Fruit fly (Drosophila melanogaster) whole organism, embryonic: Measurements from ENCODE around the gene Zip89B.
A peak's percentile ranks its signal among the peaks of the same experiment; 100 is the strongest.

Experiments used
- Ada2b ChIP-seq: fragments of 200-800 bp; sonication (Bioruptor generic); IDR thresholded peaks from 2 replicates; pipeline ENCODE4 v1.3.6; 2022; ENCODE audit warnings: missing biosample characterization, missing genetic modification characterization
- BEAF-32 ChIP-seq: fragments of 200-800 bp; sonication (Bioruptor generic); optimal IDR thresholded peaks from 3 replicates; lab custom pipeline; 2017; ENCODE audit warnings: missing biosample characterization, missing genetic modification characterization, mild to moderate bottlenecking, moderate library complexity, missing genetic modification reagents
- Blimp-1 ChIP-seq: fragments of 200-800 bp; sonication (Bioruptor generic); optimal IDR thresholded peaks from 3 replicates; lab custom pipeline; 2018; ENCODE audit warnings: missing biosample characterization, missing genetic modification characterization, mild to moderate bottlenecking, moderate library complexity, missing genetic modification reagents
- CG10565 ChIP-seq: fragments of 200-800 bp; sonication (Bioruptor generic); optimal IDR thresholded peaks from 3 replicates; lab custom pipeline; 2016; ENCODE audit warnings: missing biosample characterization, mild to moderate bottlenecking, missing genetic modification characterization
- CG10654 ChIP-seq: fragments of 200-800 bp; sonication (Bioruptor generic); optimal IDR thresholded peaks from 2 replicates; lab custom pipeline; 2016; ENCODE audit warnings: missing biosample characterization, missing genetic modification characterization
- CG11247 ChIP-seq: fragments of 200-800 bp; sonication (Bioruptor generic); IDR thresholded peaks from 2 replicates; pipeline ENCODE4 v1.3.6; 2022; ENCODE audit warnings: missing biosample characterization, missing genetic modification characterization
- CG11504 ChIP-seq: fragments of 200-800 bp; sonication (Bioruptor generic); optimal IDR thresholded peaks from 3 replicates; lab custom pipeline; 2019; ENCODE audit warnings: missing biosample characterization, mild to moderate bottlenecking, missing genetic modification characterization, moderate library complexity
- CG11696 ChIP-seq: fragments of 200-800 bp; sonication (Bioruptor generic); IDR thresholded peaks from 2 replicates; pipeline ENCODE4 v1.3.6; 2022; ENCODE audit warnings: missing biosample characterization, missing genetic modification characterization
- CG13123 ChIP-seq: fragments of 200-800 bp; sonication (Bioruptor generic); optimal IDR thresholded peaks from 2 replicates; lab custom pipeline; 2016; ENCODE audit warnings: missing biosample characterization, missing genetic modification characterization
- CG17186 ChIP-seq: fragments of 200-800 bp; sonication (Bioruptor generic); optimal IDR thresholded peaks from 3 replicates; lab custom pipeline; 2017; ENCODE audit warnings: missing biosample characterization, missing genetic modification reagents, missing genetic modification characterization
- CG2129 ChIP-seq: fragments of 200-800 bp; sonication (Bioruptor generic); IDR thresholded peaks from 2 replicates; pipeline ENCODE4 v1.3.6; 2022; ENCODE audit warnings: missing biosample characterization, missing genetic modification characterization; ENCODE audit not compliant: partially characterized antibody
- CG4707 ChIP-seq: fragments of 200-800 bp; sonication (Bioruptor generic); optimal IDR thresholded peaks from 2 replicates; lab custom pipeline; 2018; ENCODE audit warnings: missing biosample characterization, mild to moderate bottlenecking, missing genetic modification characterization, moderate library complexity
- CG5953 ChIP-seq: fragments of 200-800 bp; sonication (Bioruptor generic); IDR thresholded peaks from 2 replicates; pipeline ENCODE4 v1.3.6; 2022; ENCODE audit warnings: missing biosample characterization, missing genetic modification characterization
- CG7963 ChIP-seq: fragments of 200-800 bp; sonication (Bioruptor generic); IDR thresholded peaks from 3 replicates; pipeline ENCODE4 v1.3.6; 2022; ENCODE audit warnings: missing biosample characterization, missing genetic modification characterization; ENCODE audit not compliant: partially characterized antibody
- D19A ChIP-seq: fragments of 200-800 bp; optimal IDR thresholded peaks from 3 replicates; lab custom pipeline; 2019; ENCODE audit warnings: missing biosample characterization, mild to moderate bottlenecking, missing genetic modification characterization, moderate library complexity
- Dad ChIP-seq: fragments of 200-800 bp; sonication (Bioruptor generic); optimal IDR thresholded peaks from 3 replicates; lab custom pipeline; 2016; ENCODE audit warnings: missing biosample characterization, missing genetic modification characterization
- Fer3 ChIP-seq: fragments of 200-800 bp; sonication (Bioruptor generic); optimal IDR thresholded peaks from 2 replicates; lab custom pipeline; 2018; ENCODE audit warnings: missing biosample characterization, mild to moderate bottlenecking, missing genetic modification characterization, moderate library complexity
- H2.0 ChIP-seq: fragments of 200-800 bp; sonication (Bioruptor generic); IDR thresholded peaks from 2 replicates; pipeline ENCODE4 v1.3.6; 2022; ENCODE audit warnings: missing biosample characterization, missing genetic modification characterization
- HHEX ChIP-seq: fragments of 200-800 bp; sonication (Bioruptor generic); optimal IDR thresholded peaks from 3 replicates; lab custom pipeline; 2017; ENCODE audit warnings: missing biosample characterization, mild to moderate bottlenecking, missing genetic modification characterization, missing genetic modification reagents
- Hmr ChIP-seq: fragments of 200-800 bp; sonication (Bioruptor generic); optimal IDR thresholded peaks from 3 replicates; lab custom pipeline; 2017; ENCODE audit warnings: mild to moderate bottlenecking, missing biosample characterization, missing genetic modification reagents, missing genetic modification characterization
- Hmx ChIP-seq: fragments of 200-800 bp; sonication (Bioruptor generic); optimal IDR thresholded peaks from 2 replicates; lab custom pipeline; 2016; ENCODE audit warnings: missing biosample characterization, missing genetic modification characterization
- Kr ChIP-seq: fragments of 200-800 bp; sonication (Bioruptor generic); optimal IDR thresholded peaks from 2 replicates; lab custom pipeline; 2017; ENCODE audit warnings: missing biosample characterization, mild to moderate bottlenecking, missing genetic modification characterization
- Nf-YA ChIP-seq: fragments of 200-800 bp; sonication (Bioruptor generic); IDR thresholded peaks from 2 replicates; pipeline ENCODE4 v1.3.6; 2022; ENCODE audit warnings: missing biosample characterization, missing genetic modification characterization
- Nf-YB ChIP-seq: fragments of 200-800 bp; sonication (Bioruptor generic); optimal IDR thresholded peaks from 3 replicates; lab custom pipeline; 2019; ENCODE audit warnings: missing biosample characterization, mild to moderate bottlenecking, missing genetic modification characterization, moderate library complexity
- Opbp ChIP-seq: fragments of 200-800 bp; sonication (Bioruptor generic); IDR thresholded peaks from 3 replicates; pipeline ENCODE4 v1.3.6; 2022; ENCODE audit warnings: missing biosample characterization, missing genetic modification characterization; ENCODE audit not compliant: partially characterized antibody
- Optix ChIP-seq: fragments of 200-800 bp; sonication (Bioruptor generic); IDR thresholded peaks from 3 replicates; pipeline ENCODE4 v1.3.6; 2022; ENCODE audit warnings: missing biosample characterization, missing genetic modification characterization
- PHDP ChIP-seq: fragments of 200-800 bp; sonication (Bioruptor generic); optimal IDR thresholded peaks from 3 replicates; lab custom pipeline; 2018; ENCODE audit warnings: missing biosample characterization, mild to moderate bottlenecking, missing genetic modification characterization, moderate library complexity
- Ptx1 ChIP-seq: fragments of 200-800 bp; sonication (Bioruptor generic); IDR thresholded peaks from 2 replicates; pipeline ENCODE4 v1.3.6; 2022; ENCODE audit warnings: missing biosample characterization, missing genetic modification characterization
- az2 ChIP-seq: fragments of 200-800 bp; sonication (Bioruptor generic); optimal IDR thresholded peaks from 3 replicates; lab custom pipeline; 2016; ENCODE audit warnings: missing biosample characterization, missing genetic modification characterization
- br ChIP-seq: fragments of >200 bp; optimal IDR thresholded peaks from 2 replicates; lab custom pipeline; 2017
- caup ChIP-seq: fragments of 200-800 bp; sonication (Bioruptor generic); optimal IDR thresholded peaks from 3 replicates; lab custom pipeline; 2017; ENCODE audit warnings: missing biosample characterization, mild to moderate bottlenecking, missing genetic modification characterization, moderate library complexity; ENCODE audit not compliant: severe bottlenecking
- corto ChIP-seq: fragments of 200-800 bp; sonication (Bioruptor generic); optimal IDR thresholded peaks from 2 replicates; lab custom pipeline; 2016; ENCODE audit warnings: missing biosample characterization, mild to moderate bottlenecking, missing genetic modification characterization, moderate library complexity
- danr ChIP-seq: fragments of 200-800 bp; sonication (Bioruptor generic); IDR thresholded peaks from 2 replicates; pipeline ENCODE4 v1.3.6; 2022; ENCODE audit warnings: missing biosample characterization, missing genetic modification characterization
- grau ChIP-seq: fragments of 200-800 bp; optimal IDR thresholded peaks from 3 replicates; lab custom pipeline; 2019; ENCODE audit warnings: missing biosample characterization, mild to moderate bottlenecking, missing genetic modification characterization, moderate library complexity
- gsb ChIP-seq: fragments of 200-800 bp; sonication (Bioruptor generic); IDR thresholded peaks from 2 replicates; pipeline ENCODE4 v1.3.6; 2022; ENCODE audit warnings: missing biosample characterization, missing genetic modification characterization
- hb ChIP-seq: fragments of 200-800 bp; sonication (Bioruptor generic); IDR thresholded peaks from 3 replicates; pipeline ENCODE4 v1.3.6; 2022; ENCODE audit warnings: missing biosample characterization, missing genetic modification characterization; ENCODE audit not compliant: partially characterized antibody
- hbn ChIP-seq: fragments of 200-800 bp; sonication (Bioruptor generic); IDR thresholded peaks from 2 replicates; pipeline ENCODE4 v1.3.6; 2022; ENCODE audit warnings: missing biosample characterization, missing genetic modification characterization; ENCODE audit not compliant: partially characterized antibody
- kay ChIP-seq: fragments of 200-800 bp; sonication (Bioruptor generic); optimal IDR thresholded peaks from 2 replicates; lab custom pipeline; 2016; ENCODE audit warnings: missing biosample characterization, missing genetic modification characterization
- lilli ChIP-seq: fragments of 200-800 bp; sonication (Bioruptor generic); optimal IDR thresholded peaks from 3 replicates; lab custom pipeline; 2016; ENCODE audit warnings: missing biosample characterization, missing genetic modification characterization
- onecut ChIP-seq: fragments of 200-800 bp; sonication (Bioruptor generic); IDR thresholded peaks from 2 replicates; pipeline ENCODE4 v1.3.6; 2022; ENCODE audit warnings: missing biosample characterization, missing genetic modification characterization
- pfk ChIP-seq: fragments of 200-800 bp; sonication (Bioruptor generic); optimal IDR thresholded peaks from 2 replicates; lab custom pipeline; 2018; ENCODE audit warnings: missing biosample characterization, mild to moderate bottlenecking, missing genetic modification characterization, moderate library complexity
- prd ChIP-seq, 3 experiments: fragments of >200 bp in 2 of 3; fragments of 200-800 bp in 1 of 3; sonication (Bioruptor generic) in 1 of 3; optimal IDR thresholded peaks in 2 of 3; IDR thresholded peaks in 1 of 3; 2 replicates in 2 of 3; 3 replicates in 1 of 3; pipeline versions ENCODE4 v1.3.6 to Lab custom; 2017 to 2022; ENCODE audit warnings: missing biosample characterization in 1 of 3, missing genetic modification characterization in 1 of 3
- sc ChIP-seq, 3 experiments: fragments of >200 bp in 2 of 3; fragments of 200-800 bp in 1 of 3; sonication (Bioruptor generic) in 1 of 3; optimal IDR thresholded peaks; 2 replicates in 2 of 3; 3 replicates in 1 of 3; lab custom pipeline; 2017; ENCODE audit warnings: mild to moderate bottlenecking in 1 of 3, missing biosample characterization in 1 of 3, missing genetic modification characterization in 1 of 3, missing genetic modification reagents in 1 of 3
- scrt ChIP-seq: fragments of 200-800 bp; sonication (Bioruptor generic); optimal IDR thresholded peaks from 2 replicates; lab custom pipeline; 2018; ENCODE audit warnings: missing biosample characterization, mild to moderate bottlenecking, missing genetic modification characterization, moderate library complexity
- tap ChIP-seq: fragments of 200-800 bp; optimal IDR thresholded peaks from 3 replicates; lab custom pipeline; 2019; ENCODE audit warnings: missing biosample characterization, mild to moderate bottlenecking, missing genetic modification characterization, moderate library complexity
- wek ChIP-seq: fragments of 200-800 bp; sonication (Bioruptor generic); optimal IDR thresholded peaks from 3 replicates; lab custom pipeline; 2018; ENCODE audit warnings: missing biosample characterization, mild to moderate bottlenecking, missing genetic modification characterization, moderate library complexity
- zfh1 ChIP-seq: fragments of 200-800 bp; sonication (Bioruptor generic); IDR thresholded peaks from 3 replicates; pipeline ENCODE4 v1.3.6; 2022; ENCODE audit warnings: missing biosample characterization, missing genetic modification characterization

Zip89B gene

dm6 chr3R:16341817-16342374, 36.3 kb downstream of the Zip89B start, which contains the start of the genes SF2 and pad (continued):
- TF ChIP-seq Nf-YA (GFP tag; lab: Robert Waterston, UW) (no peak), hbn (peak; percentile 89), pfk (GFP tag; lab: Kevin White, UChicago) (peak; percentile 21), CG11504 (peak; percentile 79), Hmr (peak; percentile 79), tap (tag; lab: Kevin White, UChicago) (no peak), Optix (0 out of 3 replicates have a peak, but pooled peaks have one; percentile 33), Hmx (peak; percentile 64), CG2129 (peak; percentile 93), Fer3 (tag; lab: Kevin White, UChicago) (peak; percentile 60), onecut (GFP tag; lab: Robert Waterston, UW) (peak; percentile 53), kay (peak; percentile 65), Opbp (GFP tag; lab: Robert Waterston, UW) (peak; percentile 86), BEAF-32 (GFP tag; lab: Kevin White, UChicago) (peak; percentile 99), HHEX (GFP tag; lab: Kevin White, UChicago) (peak; percentile 64), CG7963 (GFP tag; lab: Robert Waterston, UW) (peak; percentile 76), CG11247 (peak; percentile 64; the same call in 1 of the 2 replicates), H2.0 (GFP tag; lab: Robert Waterston, UW) (peak; percentile 51), Blimp-1 (GFP tag; lab: Kevin White, UChicago) (no peak), Kr (GFP tag; lab: Kevin White, UChicago) (no peak), CG10565 (GFP tag; lab: Kevin White, UChicago) (no peak), CG13123 (GFP tag; lab: Kevin White, UChicago) (peak; percentile 60), hb (peak; percentile 92), az2 (peak; percentile 76), Ptx1 (GFP tag; lab: Robert Waterston, UW) (peak; percentile 81), CG4707 (no peak), br (lab: Kevin White, UChicago) (no peak), danr (GFP tag; lab: Robert Waterston, UW) (peak; percentile 54; the same call in 1 of the 2 replicates), lilli (GFP tag; lab: Kevin White, UChicago) (peak; percentile 91), CG11696 (no peak), grau (peak; percentile 84), zfh1 (peak; percentile 38; the same call in 1 of the 3 replicates), sc (optimal IDR thresholded peaks at IDR 0.05; lab: Kevin White, UChicago) (no peak), sc (GFP tag; optimal IDR thresholded peaks at IDR 0.05; lab: Kevin White, UChicago) (peak; percentile 34), CG10654 (GFP tag; lab: Kevin White, UChicago) (peak; percentile 73), PHDP (tag; lab: Kevin White, UChicago) (peak; percentile 73), wek (GFP tag; lab: Kevin White, UChicago) (no peak), scrt (GFP tag; lab: Kevin White, UChicago) (peak; percentile 56), Nf-YB (GFP tag; lab: Kevin White, UChicago) (peak; percentile 22), gsb (GFP tag; lab: Robert Waterston, UW) (no peak), caup (GFP tag; lab: Kevin White, UChicago) (peak; percentile 69), CG17186 (GFP tag; lab: Kevin White, UChicago) (peak; percentile 85), CG5953 (GFP tag; lab: Robert Waterston, UW) (no peak), prd (optimal IDR thresholded peaks at IDR 0.05; lab: Kevin White, UChicago) (no peak), prd (GFP tag; IDR thresholded peaks at IDR 0.05; lab: Robert Waterston, UW) (peak; percentile 86), D19A (tag; lab: Kevin White, UChicago) (peak; percentile 25), corto (GFP tag; lab: Kevin White, UChicago) (no peak), Dad (peak; percentile 66), Ada2b (peak; percentile 57)
